Fruit fly (Drosophila melanogaster) whole organism, adult: ENCODE data around the gene CG42465.

Experiments
- CG14711 ChIP-seq: fragments of 200-800 bp; sonication (Bioruptor generic); optimal IDR thresholded peaks from 2 replicates; lab custom pipeline; 2018; ENCODE audit warnings: missing biosample characterization, mild to moderate bottlenecking, missing genetic modification characterization, moderate library complexity
- CG1620 ChIP-seq: fragments of 200-800 bp; sonication (Bioruptor generic); optimal IDR thresholded peaks from 2 replicates; lab custom pipeline; 2016; ENCODE audit warnings: missing biosample characterization, missing genetic modification characterization
- kay ChIP-seq: fragments of 200-800 bp; sonication (Bioruptor generic); peaks from one replicate; lab custom pipeline; 2016; ENCODE audit warnings: missing biosample characterization, missing genetic modification characterization, borderline replicate concordance
- ovo ChIP-seq: fragments of 200-800 bp; sonication (Bioruptor generic); optimal IDR thresholded peaks from 2 replicates; lab custom pipeline; 2016; ENCODE audit warnings: missing biosample characterization, missing genetic modification characterization

dm6 chr2L:3706963-3707362 is 7.0 kb downstream of the CG42465 start, which contains the start of gene CG31777:
- no peak for TF ChIP-seq ovo
- no peak for TF ChIP-seq CG1620 (GFP tag; lab: Kevin White, UChicago)
- no peak for TF ChIP-seq kay (GFP tag; lab: Kevin White, UChicago)
- no peak for TF ChIP-seq CG14711 (tag; lab: Kevin White, UChicago)
